Fruit fly (Drosophila melanogaster) whole organism: ENCODE results near the gene CG8840.

Experiments
- CG8478 ChIP-seq: fragments of >200 bp; optimal IDR thresholded peaks from 2 replicates; lab custom pipeline; 2018; ENCODE audit warnings: inconsistent platforms
- Dll ChIP-seq: fragments of >200 bp; optimal IDR thresholded peaks from 2 replicates; lab custom pipeline; 2017
- EcR ChIP-seq, 2 experiments: fragments of >200 bp; optimal IDR thresholded peaks; 2 replicates each; lab custom pipeline; 2017; ENCODE audit warnings: missing biosample characterization in 2 of 2, missing genetic modification characterization in 2 of 2, missing genetic modification reagents in 2 of 2
- pan ChIP-seq: fragments of >200 bp; optimal IDR thresholded peaks from 2 replicates; lab custom pipeline; 2017
- psq ChIP-seq: fragments of >200 bp; optimal IDR thresholded peaks from 2 replicates; lab custom pipeline; 2017
- usp ChIP-seq: fragments of >200 bp; optimal IDR thresholded peaks from 2 replicates; lab custom pipeline; 2017; ENCODE audit warnings: missing biosample characterization, missing genetic modification characterization, mixed read lengths

CG8840 gene

dm6 chr2L:3449555-3450320, 39.4 kb downstream of the CG8840 start, which contains the start of gene Snx1:
Snx1 (plus strand) TSS chr2L:3449683.
- TF ChIP-seq usp = no peak
- no peak for TF ChIP-seq EcR (GFP tag; optimal IDR thresholded peaks at IDR 0.05; lab: Kevin White, UChicago)
- TF ChIP-seq Dll (lab: Kevin White, UChicago) = no peak
- no peak for TF ChIP-seq psq (lab: Kevin White, UChicago)
- TF ChIP-seq pan (lab: Kevin White, UChicago) = no peak
- TF ChIP-seq CG8478 (lab: Kevin White, UChicago) = no peak

dm6 chr2L:3452286-3452685, 41.9 kb downstream of the CG8840 start, which contains the start of gene CG12795:
CG12795 (plus strand) TSS chr2L:3452466.
- TF ChIP-seq psq (lab: Kevin White, UChicago) (no peak), pan (lab: Kevin White, UChicago) (no peak), usp (no peak), CG8478 (lab: Kevin White, UChicago) (no peak), Dll (lab: Kevin White, UChicago) (no peak), EcR (GFP tag; optimal IDR thresholded peaks at IDR 0.05; lab: Kevin White, UChicago) (no peak)

dm6 chr2L:3457007-3457406, 46.6 kb downstream of the CG8840 start, which contains the start of the genes Cog3 and Sec5:
Cog3 (minus strand) TSS chr2L:3457064.
Sec5 (plus strand) TSS chr2L:3457302.
- TF ChIP-seq pan (lab: Kevin White, UChicago) (no peak), Dll (lab: Kevin White, UChicago) (no peak), CG8478 (lab: Kevin White, UChicago) (no peak), psq (lab: Kevin White, UChicago) (no peak), EcR (GFP tag; optimal IDR thresholded peaks at IDR 0.05; lab: Kevin White, UChicago) (no peak), usp (no peak)
